Worm (Caenorhabditis elegans): ENCODE measurements around the gene T24C4.2.

DNA sequence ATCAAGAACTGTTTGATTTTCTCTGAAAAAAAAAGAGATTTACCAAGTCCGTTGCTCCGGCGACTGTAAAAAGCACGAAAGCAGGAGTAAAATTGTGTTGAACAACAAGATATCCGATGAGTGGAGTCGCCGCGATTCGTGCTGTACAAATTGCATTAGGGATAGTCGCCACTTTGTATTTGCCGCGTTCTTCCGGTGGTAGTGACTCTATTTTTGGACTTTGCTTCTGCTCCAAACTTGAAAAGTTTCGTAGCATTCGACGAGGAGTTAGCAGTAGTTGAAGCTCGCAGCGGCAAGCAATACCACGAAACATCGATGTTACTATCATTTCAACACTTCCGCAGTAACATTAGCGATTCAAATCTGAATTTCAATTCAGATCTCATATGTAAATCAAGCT, 39.8 kb upstream of the T24C4.2 start, which contains the start of gene crls-1:
- peak; percentile 72 for TF ChIP-seq repo-1 (tag; optimal IDR thresholded peaks at IDR 0.05)
- TF ChIP-seq snpc-4 (GFP tag; optimal IDR thresholded peaks at IDR 0.05), result no peak
- no peak for TF ChIP-seq snpc-4 (tag; optimal IDR thresholded peaks at IDR 0.05)
- no peak for TF ChIP-seq nhr-90 (tag; optimal IDR thresholded peaks at IDR 0.05)
- TF ChIP-seq T26A5.8 (tag; optimal IDR thresholded peaks at IDR 0.05), result no peak
- no peak for TF ChIP-seq lin-40 (tag; optimal IDR thresholded peaks at IDR 0.05)
- no peak for TF ChIP-seq ztf-26 (tag; optimal IDR thresholded peaks at IDR 0.05)
- TF ChIP-seq fkh-3 (tag; optimal IDR thresholded peaks at IDR 0.05), result no peak
- TF ChIP-seq B0019.2 (GFP tag; conservative IDR thresholded peaks at IDR 0.05), result no peak
- TF ChIP-seq ama-1 (optimal IDR thresholded peaks at IDR 0.05), result no peak
- TF ChIP-seq ama-1 (GFP tag; optimal IDR thresholded peaks at IDR 0.05), result no peak
- no peak for TF ChIP-seq lag-1 (GFP tag; IDR thresholded peaks at IDR 0.05)
- no peak for TF ChIP-seq unc-62 (GFP tag; optimal IDR thresholded peaks at IDR 0.05)
- TF ChIP-seq ets-4 (GFP tag; optimal IDR thresholded peaks at IDR 0.05), result no peak

All from whole organism, young adult.